Worm (Caenorhabditis elegans) whole organism, mixed stage, embryonic: ENCODE measurements around the gene F14H8.4.
A peak's percentile ranks its signal among the peaks of the same experiment; 100 is the strongest.

Source experiments
- M03D4.4 ChIP-seq: sonication (generic microtip); optimal IDR thresholded peaks from 2 replicates; lab custom pipeline; 2017; ENCODE audit warnings: mild to moderate bottlenecking, missing genetic modification characterization, missing compliant biosample characterization
- bed-3 ChIP-seq: fragments of 200-800 bp; sonication (Bioruptor generic); optimal IDR thresholded peaks from 3 replicates; lab custom pipeline; 2018; ENCODE audit warnings: mild to moderate bottlenecking, missing genetic modification characterization, moderate library complexity, missing compliant biosample characterization
- blmp-1 ChIP-seq: fragments of 150-350 bp; optimal IDR thresholded peaks from 2 replicates; lab custom pipeline; 2014; ENCODE audit warnings: missing biosample characterization, missing genetic modification characterization
- ceh-39 ChIP-seq: fragments of 150-350 bp; optimal IDR thresholded peaks from 2 replicates; lab custom pipeline; 2014; ENCODE audit warnings: missing biosample characterization, missing genetic modification characterization
- ceh-43 ChIP-seq: fragments of 200-800 bp; sonication (Bioruptor generic); optimal IDR thresholded peaks from 2 replicates; lab custom pipeline; 2018; ENCODE audit warnings: mild to moderate bottlenecking, missing genetic modification characterization, moderate library complexity, missing compliant biosample characterization
- ceh-83 ChIP-seq: fragments of 200-800 bp; sonication (Bioruptor generic); optimal IDR thresholded peaks from 2 replicates; lab custom pipeline; 2018; ENCODE audit warnings: mild to moderate bottlenecking, missing genetic modification characterization, missing compliant biosample characterization
- ces-1 ChIP-seq: fragments of 150-350 bp; optimal IDR thresholded peaks from 2 replicates; lab custom pipeline; 2014; ENCODE audit warnings: missing biosample characterization, missing genetic modification reagents, missing genetic modification characterization
- cnd-1 ChIP-seq: fragments of 200-800 bp; sonication (Bioruptor generic); optimal IDR thresholded peaks from 2 replicates; lab custom pipeline; 2018; ENCODE audit warnings: mild to moderate bottlenecking, missing genetic modification characterization, missing compliant biosample characterization
- drap-1 ChIP-seq: fragments of 200-800 bp; sonication (Bioruptor generic); optimal IDR thresholded peaks from 3 replicates; lab custom pipeline; 2018; ENCODE audit warnings: mild to moderate bottlenecking, missing genetic modification characterization, missing compliant biosample characterization
- elt-1 ChIP-seq: sonication (generic microtip); optimal IDR thresholded peaks from 2 replicates; lab custom pipeline; 2017; ENCODE audit warnings: missing genetic modification characterization, mild to moderate bottlenecking, missing compliant biosample characterization, antibody characterized with exemption, moderate library complexity, borderline replicate concordance; ENCODE audit not compliant: insufficient read depth
- elt-3 ChIP-seq: fragments of 150-350 bp; optimal IDR thresholded peaks from 2 replicates; lab custom pipeline; 2014; ENCODE audit warnings: missing biosample characterization, missing genetic modification characterization
- flh-1 ChIP-seq: fragments of 200-800 bp; sonication (Bioruptor generic); optimal IDR thresholded peaks from 2 replicates; lab custom pipeline; 2018; ENCODE audit warnings: mild to moderate bottlenecking, missing genetic modification characterization, moderate library complexity, missing compliant biosample characterization
- ham-2 ChIP-seq: fragments of 200-800 bp; sonication (Bioruptor generic); optimal IDR thresholded peaks from 2 replicates; lab custom pipeline; 2018; ENCODE audit warnings: mild to moderate bottlenecking, missing genetic modification characterization, missing compliant biosample characterization
- hlh-1 ChIP-seq: fragments of 150-350 bp; optimal IDR thresholded peaks from 2 replicates; lab custom pipeline; 2014; ENCODE audit warnings: missing biosample characterization, missing genetic modification reagents, missing genetic modification characterization
- lin-13 ChIP-seq: fragments of 150-350 bp; optimal IDR thresholded peaks from 2 replicates; lab custom pipeline; 2014; ENCODE audit warnings: missing biosample characterization, missing genetic modification characterization
- lin-32 ChIP-seq: fragments of 200-800 bp; sonication (Bioruptor generic); optimal IDR thresholded peaks from 2 replicates; lab custom pipeline; 2018; ENCODE audit warnings: mild to moderate bottlenecking, missing genetic modification characterization, missing compliant biosample characterization
- lsy-2 ChIP-seq: fragments of 150-350 bp; optimal IDR thresholded peaks from 2 replicates; lab custom pipeline; 2014; ENCODE audit warnings: missing biosample characterization, missing genetic modification characterization
- mab-5 ChIP-seq: fragments of 150-350 bp; optimal IDR thresholded peaks from 2 replicates; lab custom pipeline; 2014; ENCODE audit warnings: missing biosample characterization, missing genetic modification characterization
- mep-1 ChIP-seq: fragments of 150-350 bp; optimal IDR thresholded peaks from 2 replicates; lab custom pipeline; 2017; ENCODE audit warnings: missing biosample characterization, missing genetic modification reagents, missing genetic modification characterization, inconsistent platforms
- mls-2 ChIP-seq: sonication (generic microtip); optimal IDR thresholded peaks from 2 replicates; lab custom pipeline; 2016; ENCODE audit warnings: mild to moderate bottlenecking, missing genetic modification characterization, moderate library complexity, missing compliant biosample characterization
- nhr-12 ChIP-seq: fragments of 150-350 bp; optimal IDR thresholded peaks from 2 replicates; lab custom pipeline; 2014; ENCODE audit warnings: missing biosample characterization, missing genetic modification characterization
- nhr-2 ChIP-seq: fragments of 150-350 bp; optimal IDR thresholded peaks from 2 replicates; lab custom pipeline; 2014; ENCODE audit warnings: missing biosample characterization, missing genetic modification characterization
- nhr-237 ChIP-seq: fragments of 150-350 bp; optimal IDR thresholded peaks from 2 replicates; lab custom pipeline; 2014; ENCODE audit warnings: missing biosample characterization, missing genetic modification characterization
- nhr-28 ChIP-seq: fragments of 150-350 bp; optimal IDR thresholded peaks from 2 replicates; lab custom pipeline; 2014; ENCODE audit warnings: missing biosample characterization, missing genetic modification characterization
- nhr-76 ChIP-seq: sonication (generic microtip); optimal IDR thresholded peaks from 2 replicates; lab custom pipeline; 2017; ENCODE audit warnings: missing biosample characterization, missing genetic modification characterization
- pha-4 ChIP-seq: fragments of 150-350 bp; optimal IDR thresholded peaks from 2 replicates; lab custom pipeline; 2018; ENCODE audit warnings: missing biosample characterization, missing genetic modification reagents, missing genetic modification characterization
- sem-2 ChIP-seq: fragments of 200-800 bp; sonication (Bioruptor generic); optimal IDR thresholded peaks from 2 replicates; lab custom pipeline; 2018; ENCODE audit warnings: mild to moderate bottlenecking, missing genetic modification characterization, missing compliant biosample characterization
- snpc-4 ChIP-seq: fragments of 150-350 bp; optimal IDR thresholded peaks from 2 replicates; lab custom pipeline; 2014; ENCODE audit warnings: missing biosample characterization, missing genetic modification characterization
- sptf-1 ChIP-seq: sonication (generic microtip); optimal IDR thresholded peaks from 2 replicates; lab custom pipeline; 2017; ENCODE audit warnings: mild to moderate bottlenecking, missing genetic modification characterization, moderate library complexity, missing compliant biosample characterization
- tbx-8 ChIP-seq: fragments of 200-800 bp; sonication (Bioruptor generic); optimal IDR thresholded peaks from 2 replicates; lab custom pipeline; 2018; ENCODE audit warnings: mild to moderate bottlenecking, missing genetic modification characterization, moderate library complexity, missing compliant biosample characterization
- unc-120 ChIP-seq: sonication (generic microtip); optimal IDR thresholded peaks from 2 replicates; lab custom pipeline; 2017; ENCODE audit warnings: missing genetic modification characterization, missing compliant biosample characterization; ENCODE audit not compliant: poor library complexity, severe bottlenecking
- unc-39 ChIP-seq: fragments of 150-350 bp; optimal IDR thresholded peaks from 2 replicates; lab custom pipeline; 2014; ENCODE audit warnings: missing biosample characterization, missing genetic modification characterization
- unc-62 ChIP-seq: fragments of 150-350 bp; optimal IDR thresholded peaks from 2 replicates; lab custom pipeline; 2014; ENCODE audit warnings: missing biosample characterization, missing genetic modification reagents, missing genetic modification characterization
- zip-8 ChIP-seq: fragments of 150-350 bp; optimal IDR thresholded peaks from 2 replicates; lab custom pipeline; 2014; ENCODE audit warnings: missing biosample characterization, missing genetic modification characterization
- ztf-11 ChIP-seq: fragments of 150-350 bp; optimal IDR thresholded peaks from 2 replicates; lab custom pipeline; 2014; ENCODE audit warnings: missing biosample characterization, missing genetic modification characterization

Gene F14H8.4

ce11 chrV:15068378-15068777, 44.7 kb downstream of the F14H8.4 start, which contains the start of gene dnj-3:
Gene dnj-3, plus strand, starts transcription at chrV:15068678.
- no peak for TF ChIP-seq blmp-1
- no peak for TF ChIP-seq ham-2 (GFP tag; lab: Kevin White, UChicago)
- TF ChIP-seq snpc-4 (tag; lab: Kevin White, UChicago), result no peak

- peak; percentile 87 for TF ChIP-seq ces-1
- no peak for TF ChIP-seq cnd-1 (tag; lab: Kevin White, UChicago)
- TF ChIP-seq lsy-2 (tag; lab: Kevin White, UChicago), result peak; percentile 82
Measured at ce11 chrV:15069435-15069985, 45.9 kb downstream of the F14H8.4 start.

- TF ChIP-seq ceh-39 (tag; lab: Kevin White, UChicago) (peak; percentile 65), ceh-83 (GFP tag; lab: Kevin White, UChicago) (no peak), zip-8 (tag; lab: Kevin White, UChicago) (no peak), flh-1 (no peak), ces-1 (peak; percentile 91), sptf-1 (peak; percentile 35), sem-2 (GFP tag; lab: Kevin White, UChicago) (no peak), M03D4.4 (tag; lab: Kevin White, UChicago) (no peak), elt-3 (tag; lab: Kevin White, UChicago) (no peak), mab-5 (tag; lab: Kevin White, UChicago) (no peak), ham-2 (GFP tag; lab: Kevin White, UChicago) (no peak), tbx-8 (no peak), nhr-12 (tag; lab: Kevin White, UChicago) (no peak), lsy-2 (tag; lab: Kevin White, UChicago) (peak; percentile 52), ceh-43 (GFP tag; lab: Kevin White, UChicago) (no peak), bed-3 (no peak), nhr-237 (tag; lab: Kevin White, UChicago) (peak; percentile 60), nhr-28 (no peak), snpc-4 (tag; lab: Kevin White, UChicago) (no peak), lin-13 (tag; lab: Kevin White, UChicago) (no peak), hlh-1 (tag; lab: Kevin White, UChicago) (peak; percentile 62), unc-62 (peak; percentile 94), blmp-1 (no peak), unc-120 (tag; lab: Kevin White, UChicago) (peak; percentile 99), drap-1 (peak; percentile 80), lin-32 (GFP tag; lab: Kevin White, UChicago) (no peak), elt-1 (tag; lab: Kevin White, UChicago) (no peak), nhr-2 (peak; percentile 39), nhr-76 (tag; lab: Kevin White, UChicago) (no peak), mls-2 (tag; lab: Kevin White, UChicago) (peak; percentile 57), mep-1 (tag; lab: Kevin White, UChicago) (peak; percentile 44), ztf-11 (tag; lab: Kevin White, UChicago) (no peak), cnd-1 (tag; lab: Kevin White, UChicago) (peak; percentile 26), pha-4 (tag; lab: Kevin White, UChicago) (peak; percentile 79), unc-39 (tag; lab: Kevin White, UChicago) (no peak)
Measured at ce11 chrV:15071015-15071810, 47.6 kb downstream of the F14H8.4 start, which contains the start of gene unc-76. Gene unc-76, plus strand, starts transcription at chrV:15071760.

- no peak for TF ChIP-seq ceh-83 (GFP tag; lab: Kevin White, UChicago)
- TF ChIP-seq pha-4 (tag; lab: Kevin White, UChicago), result no peak
- peak; percentile 36 for TF ChIP-seq elt-1 (tag; lab: Kevin White, UChicago)
- peak; percentile 70 for TF ChIP-seq drap-1
- no peak for TF ChIP-seq mls-2 (tag; lab: Kevin White, UChicago)
- TF ChIP-seq sem-2 (GFP tag; lab: Kevin White, UChicago), result no peak
- TF ChIP-seq ces-1, result peak; percentile 95
Measured at ce11 chrV:15072738-15073137, 49.1 kb downstream of the F14H8.4 start.
